Worm (Caenorhabditis elegans): ENCODE results near the gene F44A2.5.

F44A2.5 gene

ce11 chrV:9343629-9344624, 46.5 kb downstream of the F44A2.5 start, which contains the start of gene tos-1 (continued):
- TF ChIP-seq efl-1 (optimal IDR thresholded peaks at IDR 0.05) = peak; percentile 90 to 92
- peak; percentile 78 to 99 for TF ChIP-seq efl-1 (GFP tag; optimal IDR thresholded peaks at IDR 0.05 in 1 of 2)
- TF ChIP-seq ama-1 (optimal IDR thresholded peaks at IDR 0.05) = peak; percentile 99
- peak; percentile 99 for TF ChIP-seq ceh-88 (GFP tag; IDR thresholded peaks at IDR 0.05)
- TF ChIP-seq vab-15 (tag; optimal IDR thresholded peaks at IDR 0.05) = peak; percentile 97
- TF ChIP-seq sptf-1 (tag; optimal IDR thresholded peaks at IDR 0.05) = no peak
- TF ChIP-seq xbp-1 (tag; optimal IDR thresholded peaks at IDR 0.05) = peak; percentile 99
- TF ChIP-seq pax-3 (tag; optimal IDR thresholded peaks at IDR 0.05) = peak; percentile 100
- peak; percentile 95 for TF ChIP-seq ztf-4 (tag; optimal IDR thresholded peaks at IDR 0.05)
- TF ChIP-seq skn-1 (tag; optimal IDR thresholded peaks at IDR 0.05) = peak; percentile 69
- peak; percentile 86 for TF ChIP-seq aly-2 (tag; optimal IDR thresholded peaks at IDR 0.05)
- peak; percentile 97 for TF ChIP-seq nhr-11 (tag; optimal IDR thresholded peaks at IDR 0.05)
- TF ChIP-seq snu-23 (GFP tag; optimal IDR thresholded peaks at IDR 0.05) = peak; percentile 100
- TF ChIP-seq lin-35 (GFP tag; optimal IDR thresholded peaks at IDR 0.05) = peak; percentile 87 to 93
- peak; percentile 100 for TF ChIP-seq nhr-47 (tag; optimal IDR thresholded peaks at IDR 0.05)
- no peak for TF ChIP-seq hlh-17 (GFP tag; optimal IDR thresholded peaks at IDR 0.05; ENCODE audit: borderline replicate concordance)
- peak; percentile 78 to 85 (median 80) for TF ChIP-seq dpl-1 (GFP tag; optimal IDR thresholded peaks at IDR 0.05)
- peak; percentile 90 for TF ChIP-seq fos-1 (tag; optimal IDR thresholded peaks at IDR 0.05)
- peak; percentile 90 for TF ChIP-seq unc-62 (GFP tag; optimal IDR thresholded peaks at IDR 0.05)
- TF ChIP-seq dsc-1 (tag; optimal IDR thresholded peaks at IDR 0.05) = peak; percentile 100
- peak; percentile 85 for TF ChIP-seq nhr-76 (tag; optimal IDR thresholded peaks at IDR 0.05)
- TF ChIP-seq unc-86 (tag; optimal IDR thresholded peaks at IDR 0.05) = peak; percentile 100
- peak; percentile 100 for TF ChIP-seq nhr-71 (tag; optimal IDR thresholded peaks at IDR 0.05)
- TF ChIP-seq ets-5 (GFP tag; IDR thresholded peaks at IDR 0.05) = 0 out of 2 replicates have a peak, but pooled peaks have one; percentile 69
- peak; percentile 66 for TF ChIP-seq lin-15B (tag; optimal IDR thresholded peaks at IDR 0.05)
- TF ChIP-seq sox-4 (tag; optimal IDR thresholded peaks at IDR 0.05) = peak; percentile 97
- TF ChIP-seq pqm-1 (tag; optimal IDR thresholded peaks at IDR 0.05) = no peak
- peak; percentile 91 to 97 for TF ChIP-seq mdl-1 (tag; optimal IDR thresholded peaks at IDR 0.05)
- TF ChIP-seq fkh-8 (tag; optimal IDR thresholded peaks at IDR 0.05) = peak; percentile 100
- peak; percentile 73 for TF ChIP-seq snpc-4 (tag; optimal IDR thresholded peaks at IDR 0.05)
- TF ChIP-seq rnt-1 (tag; optimal IDR thresholded peaks at IDR 0.05) = peak; percentile 82
- TF ChIP-seq ceh-90 (tag; optimal IDR thresholded peaks at IDR 0.05) = peak; percentile 35
- TF ChIP-seq ces-1 (GFP tag; optimal IDR thresholded peaks at IDR 0.05) = no peak
- no peak for TF ChIP-seq F16B12.6 (tag; optimal IDR thresholded peaks at IDR 0.05)
- peak; percentile 100 for TF ChIP-seq swsn-7 (tag; optimal IDR thresholded peaks at IDR 0.05)
- TF ChIP-seq unc-130 (tag; optimal IDR thresholded peaks at IDR 0.05) = peak; percentile 69
- peak; percentile 71 for TF ChIP-seq nhr-84 (tag; optimal IDR thresholded peaks at IDR 0.05)
- peak; percentile 95 for TF ChIP-seq hpl-2 (GFP tag; optimal IDR thresholded peaks at IDR 0.05)
- peak; percentile 89 for TF ChIP-seq C04F5.9 (tag; optimal IDR thresholded peaks at IDR 0.05)
- TF ChIP-seq zag-1 (tag; optimal IDR thresholded peaks at IDR 0.05) = peak; percentile 86
- TF ChIP-seq nhr-19 (GFP tag; conservative IDR thresholded peaks at IDR 0.05) = peak; percentile 98
- TF ChIP-seq mep-1 (tag; optimal IDR thresholded peaks at IDR 0.05) = peak; percentile 94
- peak; percentile 86 for TF ChIP-seq lin-39 (tag; optimal IDR thresholded peaks at IDR 0.05)
- TF ChIP-seq nhr-28 (tag; optimal IDR thresholded peaks at IDR 0.05) = peak; percentile 72
- TF ChIP-seq ceh-63 (GFP tag; optimal IDR thresholded peaks at IDR 0.05) = peak; percentile 48
- TF ChIP-seq egl-13 (tag; optimal IDR thresholded peaks at IDR 0.05) = peak; percentile 99
- peak; percentile 100 for TF ChIP-seq nhr-20 (tag; optimal IDR thresholded peaks at IDR 0.05)
- TF ChIP-seq elt-2 (tag; optimal IDR thresholded peaks at IDR 0.05) = peak; percentile 98
- peak; percentile 82 to 95 for TF ChIP-seq egl-27 (tag; optimal IDR thresholded peaks at IDR 0.05)
- peak; percentile 73 for TF ChIP-seq hlh-4 (tag; optimal IDR thresholded peaks at IDR 0.05)
- TF ChIP-seq lir-3 (tag; optimal IDR thresholded peaks at IDR 0.05; ENCODE audit: poor library complexity) = peak; percentile 89
